Worm (Caenorhabditis elegans) whole organism, late embryonic: Measurements from ENCODE around the gene rpt-1.

Experiments
- C38D4.7 ChIP-seq: fragments of 200-800 bp; sonication (Bioruptor generic); optimal IDR thresholded peaks from 2 replicates; lab custom pipeline; 2018; ENCODE audit warnings: mild to moderate bottlenecking, missing genetic modification characterization, moderate library complexity, missing compliant biosample characterization
- fkh-10 ChIP-seq: fragments of 150-350 bp; optimal IDR thresholded peaks from 2 replicates; lab custom pipeline; 2014; ENCODE audit warnings: missing biosample characterization, missing genetic modification reagents, missing genetic modification characterization
- nhr-11 ChIP-seq: fragments of 150-350 bp; optimal IDR thresholded peaks from 2 replicates; lab custom pipeline; 2014; ENCODE audit warnings: missing biosample characterization, missing genetic modification characterization
- sox-4 ChIP-seq: sonication (generic microtip); optimal IDR thresholded peaks from 2 replicates; lab custom pipeline; 2017; ENCODE audit warnings: mild to moderate bottlenecking, missing genetic modification characterization, inconsistent platforms, missing compliant biosample characterization

DNA sequence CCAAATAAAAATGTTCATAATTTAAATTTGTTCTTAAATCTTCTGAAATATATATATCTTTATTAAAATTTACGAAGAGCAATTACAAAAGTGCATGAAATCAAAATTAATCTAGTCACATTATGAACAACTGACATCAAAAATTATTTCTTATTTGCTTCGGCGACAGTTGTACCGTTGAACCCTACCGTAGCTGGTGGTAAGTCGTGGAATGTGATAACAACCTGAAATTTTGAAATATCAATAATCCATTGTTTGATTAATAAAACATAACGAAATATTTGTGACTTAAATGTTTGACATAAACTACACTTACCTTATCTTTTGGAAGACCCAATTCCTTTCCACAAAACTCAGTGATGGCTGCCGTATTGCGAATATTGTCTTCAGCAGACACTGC is 5.5 kb downstream of the rpt-1 start:
- no peak for TF ChIP-seq sox-4 (tag; lab: Kevin White, UChicago)
- no peak for TF ChIP-seq nhr-11
- no peak for TF ChIP-seq fkh-10 (GFP tag; lab: Kevin White, UChicago)
- TF ChIP-seq C38D4.7 (GFP tag; lab: Kevin White, UChicago) = no peak
